Fruit fly (Drosophila melanogaster): Measurements from ENCODE around the gene ppk7.

- TF ChIP-seq fd96Ca (GFP tag; IDR thresholded peaks at IDR 0.05) (no peak), Ets98B (GFP tag; IDR thresholded peaks at IDR 0.05) (no peak), CG13204 (GFP tag; optimal IDR thresholded peaks at IDR 0.05) (no peak), CG12605 (GFP tag; IDR thresholded peaks at IDR 0.05) (no peak), Pif1A (GFP tag; optimal IDR thresholded peaks at IDR 0.05) (no peak), CG9948 (tag; optimal IDR thresholded peaks at IDR 0.05) (no peak), CG34367 (tag; optimal IDR thresholded peaks at IDR 0.05) (no peak), CG10348 (GFP tag; IDR thresholded peaks at IDR 0.05) (no peak)
Measured at dm6 chr2L:6356134-6356533, 2.0 kb upstream of the ppk7 start.

All from whole organism, pupa.